Fruit fly (Drosophila melanogaster): ENCODE data around the gene CG17744.

dm6 chr3L:6981823-6982222 is 44.8 kb downstream of the CG17744 start:
- TF ChIP-seq CTCF (optimal IDR thresholded peaks at IDR 0.05) = no peak
- no peak for TF ChIP-seq CG8478 (optimal IDR thresholded peaks at IDR 0.05)
